Worm (Caenorhabditis elegans) whole organism, L1 larva: ENCODE results near the gene F55A4.13.

Experiments used
- C04F5.9 ChIP-seq: sonication (generic microtip); optimal IDR thresholded peaks from 2 replicates; lab custom pipeline; 2016; ENCODE audit warnings: missing genetic modification characterization, missing compliant biosample characterization
- C16A3.4 ChIP-seq: fragments of 150-350 bp; optimal IDR thresholded peaks from 2 replicates; lab custom pipeline; 2014; ENCODE audit warnings: missing biosample characterization, missing genetic modification characterization
- Y116A8C.19 ChIP-seq: sonication (generic microtip); optimal IDR thresholded peaks from 2 replicates; lab custom pipeline; 2016; ENCODE audit warnings: missing compliant biosample characterization, missing genetic modification characterization, borderline replicate concordance
- aha-1 ChIP-seq: fragments of 150-350 bp; optimal IDR thresholded peaks from 2 replicates; lab custom pipeline; 2014; ENCODE audit warnings: missing biosample characterization, missing genetic modification characterization
- aly-2 ChIP-seq: fragments of 150-350 bp; optimal IDR thresholded peaks from 2 replicates; lab custom pipeline; 2014; ENCODE audit warnings: missing biosample characterization, missing genetic modification characterization
- blmp-1 ChIP-seq: fragments of 150-350 bp; optimal IDR thresholded peaks from 2 replicates; lab custom pipeline; 2014; ENCODE audit warnings: missing biosample characterization, missing genetic modification characterization
- ceh-82 ChIP-seq, 3 experiments: fragments of 150-350 bp in 1 of 3; sonication (generic microtip) in 2 of 3; optimal IDR thresholded peaks; 2 replicates each; lab custom pipeline; 2014 to 2017; ENCODE audit warnings: missing biosample characterization in 3 of 3, missing genetic modification characterization in 3 of 3
- ceh-88 ChIP-seq: fragments of 200-800 bp; sonication (Bioruptor generic); IDR thresholded peaks from 2 replicates; pipeline ENCODE4 v1.3.6; 2022; ENCODE audit warnings: missing genetic modification characterization, missing compliant biosample characterization
- ceh-90 ChIP-seq: sonication (generic microtip); optimal IDR thresholded peaks from 2 replicates; lab custom pipeline; 2016; ENCODE audit warnings: missing genetic modification characterization, missing compliant biosample characterization
- ces-1 ChIP-seq: fragments of 150-350 bp; optimal IDR thresholded peaks from 2 replicates; lab custom pipeline; 2014; ENCODE audit warnings: missing biosample characterization, missing genetic modification reagents, missing genetic modification characterization
- dpl-1 ChIP-seq, 3 experiments: fragments of 150-350 bp in 2 of 3; sonication (generic microtip) in 1 of 3; optimal IDR thresholded peaks; 2 replicates each; lab custom pipeline; 2014 to 2017; ENCODE audit warnings: missing biosample characterization in 3 of 3, missing genetic modification characterization in 3 of 3, missing genetic modification reagents in 3 of 3
- dsc-1 ChIP-seq: sonication (generic microtip); optimal IDR thresholded peaks from 2 replicates; lab custom pipeline; 2016; ENCODE audit warnings: mild to moderate bottlenecking, missing genetic modification characterization, missing compliant biosample characterization
- efl-1 ChIP-seq, 4 experiments: fragments of 150-350 bp; optimal IDR thresholded peaks in 3 of 4; peaks in 1 of 4; 1 replicate in 1 of 4; 2 replicates in 3 of 4; lab custom pipeline; 2014; ENCODE audit warnings: missing biosample characterization in 2 of 4, missing genetic modification characterization in 2 of 4, missing genetic modification reagents in 2 of 4
- egl-27 ChIP-seq, 2 experiments: fragments of 150-350 bp in 1 of 2; sonication (generic microtip); optimal IDR thresholded peaks; 3 replicates each; lab custom pipeline; 2017 to 2018; ENCODE audit warnings: missing biosample characterization in 2 of 2, missing genetic modification characterization in 2 of 2, missing genetic modification reagents in 2 of 2
- elt-3 ChIP-seq, 6 experiments: fragments of 150-350 bp in 1 of 6; sonication (generic microtip); optimal IDR thresholded peaks; 2 replicates each; lab custom pipeline; 2017 to 2018; ENCODE audit warnings: missing biosample characterization in 6 of 6, missing genetic modification characterization in 6 of 6, inconsistent platforms in 1 of 6
- ets-5 ChIP-seq: fragments of 200-800 bp; sonication (Bioruptor generic); IDR thresholded peaks from 2 replicates; pipeline ENCODE4 v1.3.6; 2022; ENCODE audit warnings: missing genetic modification characterization, missing compliant biosample characterization
- fkh-4 ChIP-seq: sonication (generic microtip); optimal IDR thresholded peaks from 2 replicates; lab custom pipeline; 2016; ENCODE audit warnings: missing compliant biosample characterization, missing genetic modification characterization, borderline replicate concordance
- fkh-8 ChIP-seq: sonication (generic microtip); optimal IDR thresholded peaks from 2 replicates; lab custom pipeline; 2016; ENCODE audit warnings: mild to moderate bottlenecking, missing genetic modification characterization, missing compliant biosample characterization
- fos-1 ChIP-seq: fragments of 150-350 bp; optimal IDR thresholded peaks from 2 replicates; lab custom pipeline; 2014; ENCODE audit warnings: missing biosample characterization, missing genetic modification characterization
- hlh-4 ChIP-seq: sonication (generic microtip); optimal IDR thresholded peaks from 2 replicates; lab custom pipeline; 2016; ENCODE audit warnings: mild to moderate bottlenecking, missing genetic modification characterization, missing compliant biosample characterization
- isw-1 ChIP-seq: fragments of 200-800 bp; sonication (Bioruptor generic); IDR thresholded peaks from 2 replicates; pipeline ENCODE4 v1.3.6; 2022; ENCODE audit warnings: missing genetic modification characterization, missing compliant biosample characterization
- jun-1 ChIP-seq: fragments of 150-350 bp; optimal IDR thresholded peaks from 2 replicates; lab custom pipeline; 2014; ENCODE audit warnings: missing biosample characterization, missing genetic modification reagents, missing genetic modification characterization
- lin-13 ChIP-seq: fragments of 150-350 bp; optimal IDR thresholded peaks from 2 replicates; lab custom pipeline; 2014; ENCODE audit warnings: missing biosample characterization, missing genetic modification reagents, missing genetic modification characterization
- lin-14 ChIP-seq: fragments of 200-800 bp; sonication (Bioruptor generic); optimal IDR thresholded peaks from 2 replicates; lab custom pipeline; 2018; ENCODE audit warnings: mild to moderate bottlenecking, missing genetic modification characterization, moderate library complexity, missing compliant biosample characterization
- lin-35 ChIP-seq, 2 experiments: fragments of 150-350 bp; optimal IDR thresholded peaks; 2 replicates each; lab custom pipeline; 2014; ENCODE audit warnings: missing biosample characterization in 2 of 2, missing genetic modification characterization in 2 of 2, missing genetic modification reagents in 2 of 2
- lin-39 ChIP-seq: fragments of 150-350 bp; optimal IDR thresholded peaks from 2 replicates; lab custom pipeline; 2014; ENCODE audit warnings: missing biosample characterization, missing genetic modification reagents, missing genetic modification characterization
- lir-3 ChIP-seq: sonication (generic microtip); optimal IDR thresholded peaks from 2 replicates; lab custom pipeline; 2016; ENCODE audit warnings: mild to moderate bottlenecking, missing genetic modification characterization, moderate library complexity, missing compliant biosample characterization; ENCODE audit not compliant: poor library complexity
- mab-9 ChIP-seq: fragments of 200-800 bp; sonication (Bioruptor generic); IDR thresholded peaks from 2 replicates; pipeline ENCODE4 v1.3.6; 2022; ENCODE audit warnings: missing genetic modification reagents, missing genetic modification characterization, missing compliant biosample characterization
- mdl-1 ChIP-seq, 2 experiments: fragments of 150-350 bp; optimal IDR thresholded peaks; 2 replicates each; lab custom pipeline; 2014 to 2017; ENCODE audit warnings: missing biosample characterization in 2 of 2, missing genetic modification characterization in 2 of 2, inconsistent platforms in 1 of 2
- nhr-11 ChIP-seq: fragments of 150-350 bp; optimal IDR thresholded peaks from 2 replicates; lab custom pipeline; 2014; ENCODE audit warnings: missing biosample characterization, missing genetic modification characterization
- nhr-12 ChIP-seq: sonication (generic microtip); optimal IDR thresholded peaks from 2 replicates; lab custom pipeline; 2017; ENCODE audit warnings: missing biosample characterization, missing genetic modification characterization
- nhr-20 ChIP-seq: sonication (generic microtip); optimal IDR thresholded peaks from 2 replicates; lab custom pipeline; 2016; ENCODE audit warnings: mild to moderate bottlenecking, missing genetic modification characterization, missing compliant biosample characterization
- nhr-237 ChIP-seq: fragments of 150-350 bp; optimal IDR thresholded peaks from 2 replicates; lab custom pipeline; 2014; ENCODE audit warnings: missing biosample characterization, missing genetic modification characterization
- nhr-28 ChIP-seq: fragments of 150-350 bp; optimal IDR thresholded peaks from 2 replicates; lab custom pipeline; 2014; ENCODE audit warnings: missing biosample characterization, missing genetic modification characterization
- nhr-47 ChIP-seq: sonication (generic microtip); optimal IDR thresholded peaks from 2 replicates; lab custom pipeline; 2016; ENCODE audit warnings: mild to moderate bottlenecking, missing genetic modification characterization, moderate library complexity, missing compliant biosample characterization
- nhr-76 ChIP-seq: sonication (generic microtip); optimal IDR thresholded peaks from 2 replicates; lab custom pipeline; 2017; ENCODE audit warnings: missing biosample characterization, missing genetic modification characterization
- nhr-85 ChIP-seq: sonication (generic microtip); peaks from one replicate; lab custom pipeline; 2016; ENCODE audit warnings: missing genetic modification characterization, inconsistent platforms, missing compliant biosample characterization
- nhr-90 ChIP-seq: sonication (generic microtip); optimal IDR thresholded peaks from 2 replicates; lab custom pipeline; 2016; ENCODE audit warnings: mild to moderate bottlenecking, missing genetic modification characterization, missing compliant biosample characterization; ENCODE audit not compliant: poor library complexity
- pag-3 ChIP-seq: sonication (generic microtip); optimal IDR thresholded peaks from 2 replicates; lab custom pipeline; 2017; ENCODE audit warnings: missing genetic modification characterization, mild to moderate bottlenecking, missing compliant biosample characterization, antibody characterized with exemption, borderline replicate concordance; ENCODE audit not compliant: insufficient read depth
- pax-3 ChIP-seq: fragments of 200-800 bp; sonication (Bioruptor generic); optimal IDR thresholded peaks from 2 replicates; lab custom pipeline; 2018; ENCODE audit warnings: mild to moderate bottlenecking, missing genetic modification characterization, moderate library complexity, missing compliant biosample characterization
- pqm-1 ChIP-seq: sonication (generic microtip); optimal IDR thresholded peaks from 3 replicates; lab custom pipeline; 2017; ENCODE audit warnings: missing biosample characterization, missing genetic modification characterization
- rnt-1 ChIP-seq: sonication (generic microtip); optimal IDR thresholded peaks from 2 replicates; lab custom pipeline; 2016; ENCODE audit warnings: mild to moderate bottlenecking, missing genetic modification characterization, moderate library complexity, missing compliant biosample characterization
- snu-23 ChIP-seq: sonication (generic microtip); optimal IDR thresholded peaks from 2 replicates; lab custom pipeline; 2016; ENCODE audit warnings: missing genetic modification characterization, missing compliant biosample characterization
- sox-4 ChIP-seq: sonication (generic microtip); optimal IDR thresholded peaks from 2 replicates; lab custom pipeline; 2016; ENCODE audit warnings: missing genetic modification characterization, missing compliant biosample characterization
- sptf-1 ChIP-seq: fragments of 150-350 bp; optimal IDR thresholded peaks from 2 replicates; lab custom pipeline; 2014; ENCODE audit warnings: missing biosample characterization, missing genetic modification characterization
- sup-37 ChIP-seq: fragments of 200-800 bp; sonication (Bioruptor generic); optimal IDR thresholded peaks from 2 replicates; lab custom pipeline; 2018; ENCODE audit warnings: mild to moderate bottlenecking, missing genetic modification characterization, missing compliant biosample characterization
- unc-62 ChIP-seq: fragments of 150-350 bp; optimal IDR thresholded peaks from 2 replicates; lab custom pipeline; 2014; ENCODE audit warnings: missing biosample characterization, missing genetic modification reagents, missing genetic modification characterization
- unc-86 ChIP-seq: sonication (generic microtip); optimal IDR thresholded peaks from 2 replicates; lab custom pipeline; 2016; ENCODE audit warnings: missing genetic modification characterization, missing compliant biosample characterization
- vab-15 ChIP-seq: sonication (generic microtip); optimal IDR thresholded peaks from 2 replicates; lab custom pipeline; 2017; ENCODE audit warnings: missing genotype, mild to moderate bottlenecking, missing genetic modification characterization, missing compliant biosample characterization
- xbp-1 ChIP-seq: sonication (generic microtip); optimal IDR thresholded peaks from 2 replicates; lab custom pipeline; 2016; ENCODE audit warnings: missing genetic modification characterization, missing compliant biosample characterization
- ztf-4 ChIP-seq: fragments of 150-350 bp; optimal IDR thresholded peaks from 2 replicates; lab custom pipeline; 2014; ENCODE audit warnings: missing biosample characterization, missing genetic modification characterization

The F55A4.13 gene

ce11 chrX:992650-993403 lies 24.5 kb downstream of the F55A4.13 start:
- TF ChIP-seq nhr-85 (tag; lab: Kevin White, UChicago): no peak
- TF ChIP-seq ceh-82 (tag; optimal IDR thresholded peaks at IDR 0.05; lab: Kevin White, UChicago): peak; percentile 57 to 71 (median 63)
- TF ChIP-seq nhr-90 (tag; lab: Kevin White, UChicago): no peak
- TF ChIP-seq nhr-47 (tag; lab: Kevin White, UChicago): peak; percentile 81
- no peak for TF ChIP-seq nhr-12
- TF ChIP-seq lin-39: no peak
- TF ChIP-seq ceh-88 (GFP tag; lab: Robert Waterston, UW): peak; percentile 47; the same call in 1 of the 2 replicates
- TF ChIP-seq rnt-1 (tag; lab: Kevin White, UChicago): peak; percentile 26
- TF ChIP-seq aly-2 (tag; lab: Kevin White, UChicago): no peak
- peak; percentile 58 for TF ChIP-seq pax-3 (tag; lab: Kevin White, UChicago)
- no peak for TF ChIP-seq ces-1 (GFP tag; lab: Kevin White, UChicago)
- TF ChIP-seq nhr-237 (tag; lab: Kevin White, UChicago): no peak
- TF ChIP-seq nhr-11 (tag; lab: Kevin White, UChicago): no peak
- TF ChIP-seq mab-9 (GFP tag; lab: Robert Waterston, UW): peak; percentile 26; the same call in 1 of the 2 replicates
- no peak for TF ChIP-seq pqm-1
- peak; percentile 41 for TF ChIP-seq isw-1 (GFP tag; lab: Robert Waterston, UW)
- TF ChIP-seq C16A3.4 (tag; lab: Kevin White, UChicago): peak; percentile 7
- no peak for TF ChIP-seq lir-3
- no peak for TF ChIP-seq vab-15 (tag; lab: Kevin White, UChicago)
- TF ChIP-seq blmp-1 (tag; lab: Kevin White, UChicago): no peak
- TF ChIP-seq C04F5.9: no peak
- TF ChIP-seq sup-37 (GFP tag; lab: Kevin White, UChicago): no peak
- peak in 1 of 2 experiments; percentile 24 for TF ChIP-seq lin-35 (GFP tag; optimal IDR thresholded peaks at IDR 0.05; lab: Kevin White, UChicago)
- no peak for TF ChIP-seq sptf-1 (tag; lab: Kevin White, UChicago)
- TF ChIP-seq egl-27 (tag; optimal IDR thresholded peaks at IDR 0.05; lab: Kevin White, UChicago): no peak
- no peak for TF ChIP-seq Y116A8C.19 (tag; lab: Kevin White, UChicago)
- peak; percentile 5 to 29 for TF ChIP-seq efl-1 (optimal IDR thresholded peaks at IDR 0.05; lab: Kevin White, UChicago)
- peak in 1 of 2 experiments; percentile 79 for TF ChIP-seq efl-1 (GFP tag; optimal IDR thresholded peaks at IDR 0.05 in 1 of 2; lab: Kevin White, UChicago)
- no peak for TF ChIP-seq fkh-4 (tag; lab: Kevin White, UChicago)
- no peak for TF ChIP-seq fos-1 (tag; lab: Kevin White, UChicago)
- TF ChIP-seq ztf-4 (tag; lab: Kevin White, UChicago): peak; percentile 7
- no peak for TF ChIP-seq ceh-90 (tag; lab: Kevin White, UChicago)
- peak; percentile 19 for TF ChIP-seq xbp-1 (tag; lab: Kevin White, UChicago)
- TF ChIP-seq nhr-76 (tag; lab: Kevin White, UChicago): no peak
- no peak for TF ChIP-seq pag-3 (tag; lab: Kevin White, UChicago)
- peak; percentile 87 for TF ChIP-seq fkh-8 (tag; lab: Kevin White, UChicago)
- TF ChIP-seq jun-1: peak; percentile 40
- TF ChIP-seq ets-5 (GFP tag; lab: Robert Waterston, UW): no peak
- peak; percentile 89 for TF ChIP-seq unc-86 (tag; lab: Kevin White, UChicago)
- no peak for TF ChIP-seq mdl-1 (tag; optimal IDR thresholded peaks at IDR 0.05; lab: Kevin White, UChicago)
- peak; percentile 71 for TF ChIP-seq snu-23 (GFP tag; lab: Kevin White, UChicago)
- no peak for TF ChIP-seq lin-13 (GFP tag; lab: Kevin White, UChicago)
- TF ChIP-seq nhr-20 (tag; lab: Kevin White, UChicago): peak; percentile 3
- peak in 1 of 3 experiments; percentile 13 for TF ChIP-seq dpl-1 (GFP tag; optimal IDR thresholded peaks at IDR 0.05; lab: Kevin White, UChicago)
- TF ChIP-seq lin-14 (GFP tag; lab: Kevin White, UChicago): peak; percentile 93
- peak; percentile 70 for TF ChIP-seq sox-4 (tag; lab: Kevin White, UChicago)
- no peak for TF ChIP-seq hlh-4
- TF ChIP-seq dsc-1 (tag; lab: Kevin White, UChicago): peak; percentile 78
- TF ChIP-seq aha-1 (tag; lab: Kevin White, UChicago): no peak
- no peak for TF ChIP-seq unc-62 (GFP tag; lab: Kevin White, UChicago)
- no peak for TF ChIP-seq elt-3 (tag; optimal IDR thresholded peaks at IDR 0.05; lab: Kevin White, UChicago)
- no peak for TF ChIP-seq nhr-28 (tag; lab: Kevin White, UChicago)
